Fruit fly (Drosophila melanogaster) whole organism, embryonic: Measurements from ENCODE around the gene Zyx.

Source experiments
- Antp ChIP-seq: fragments of 200-800 bp; sonication (Bioruptor generic); optimal IDR thresholded peaks from 3 replicates; lab custom pipeline; 2016; ENCODE audit warnings: missing biosample characterization, missing genetic modification characterization
- Asciz ChIP-seq: fragments of 200-800 bp; sonication (Bioruptor generic); optimal IDR thresholded peaks from 2 replicates; lab custom pipeline; 2017; ENCODE audit warnings: missing biosample characterization, mild to moderate bottlenecking, missing genetic modification characterization, missing genetic modification reagents
- CG10462 ChIP-seq: fragments of 200-800 bp; sonication (Bioruptor generic); optimal IDR thresholded peaks from 2 replicates; lab custom pipeline; 2016; ENCODE audit warnings: missing biosample characterization, missing genetic modification characterization
- CG1233 ChIP-seq: fragments of 200-800 bp; sonication (Bioruptor generic); optimal IDR thresholded peaks from 4 replicates; lab custom pipeline; 2018; ENCODE audit warnings: missing biosample characterization, mild to moderate bottlenecking, missing genetic modification characterization
- CG13296 ChIP-seq: fragments of 200-800 bp; sonication (Bioruptor generic); optimal IDR thresholded peaks from 3 replicates; lab custom pipeline; 2018; ENCODE audit warnings: missing biosample characterization, mild to moderate bottlenecking, missing genetic modification characterization
- CG14441 ChIP-seq: fragments of 200-800 bp; sonication (Bioruptor generic); IDR thresholded peaks from 2 replicates; pipeline ENCODE4 v1.3.6; 2022; ENCODE audit warnings: missing biosample characterization, missing genetic modification characterization
- CG15269 ChIP-seq: fragments of 200-800 bp; sonication (Bioruptor generic); optimal IDR thresholded peaks from 2 replicates; lab custom pipeline; 2018; ENCODE audit warnings: missing biosample characterization, mild to moderate bottlenecking, missing genetic modification characterization, moderate library complexity
- CG15696 ChIP-seq: fragments of 200-800 bp; sonication (Bioruptor generic); optimal IDR thresholded peaks from 2 replicates; lab custom pipeline; 2019; ENCODE audit warnings: missing biosample characterization, mild to moderate bottlenecking, missing genetic modification characterization, moderate library complexity
- CG1647 ChIP-seq: fragments of 200-800 bp; sonication (Bioruptor generic); optimal IDR thresholded peaks from 3 replicates; lab custom pipeline; 2016; ENCODE audit warnings: missing biosample characterization, missing genetic modification characterization
- CG17912 ChIP-seq: fragments of 200-800 bp; sonication (Bioruptor generic); optimal IDR thresholded peaks from 2 replicates; lab custom pipeline; 2018; ENCODE audit warnings: missing biosample characterization, mild to moderate bottlenecking, missing genetic modification characterization
- CG1792 ChIP-seq: fragments of 200-800 bp; sonication (Bioruptor generic); optimal IDR thresholded peaks from 2 replicates; lab custom pipeline; 2016; ENCODE audit warnings: missing biosample characterization, missing genetic modification characterization
- CG18619 ChIP-seq: fragments of 200-800 bp; sonication (Bioruptor generic); optimal IDR thresholded peaks from 3 replicates; lab custom pipeline; 2017; ENCODE audit warnings: missing biosample characterization, mild to moderate bottlenecking, missing genetic modification characterization
- CG2120 ChIP-seq: fragments of 200-800 bp; sonication (Bioruptor generic); optimal IDR thresholded peaks from 3 replicates; lab custom pipeline; 2016; ENCODE audit warnings: missing biosample characterization, missing genetic modification characterization
- CG2199 ChIP-seq: fragments of 200-800 bp; sonication (Bioruptor generic); IDR thresholded peaks from 3 replicates; pipeline ENCODE4 v1.3.6; 2022; ENCODE audit warnings: missing biosample characterization, missing genetic modification characterization
- CG2202 ChIP-seq: fragments of 200-800 bp; sonication (Bioruptor generic); optimal IDR thresholded peaks from 2 replicates; lab custom pipeline; 2018; ENCODE audit warnings: missing biosample characterization, mild to moderate bottlenecking, missing genetic modification characterization
- CG31365 ChIP-seq: fragments of 200-800 bp; sonication (Bioruptor generic); optimal IDR thresholded peaks from 2 replicates; lab custom pipeline; 2018; ENCODE audit warnings: missing biosample characterization, mild to moderate bottlenecking, missing genetic modification characterization
- CG4360 ChIP-seq: fragments of 200-800 bp; sonication (Bioruptor generic); IDR thresholded peaks from 2 replicates; pipeline ENCODE4 v1.3.6; 2022; ENCODE audit warnings: missing biosample characterization, missing genetic modification characterization
- CG43689 ChIP-seq: fragments of 200-800 bp; sonication (Bioruptor generic); IDR thresholded peaks from 2 replicates; pipeline ENCODE4 v1.3.6; 2022; ENCODE audit warnings: missing biosample characterization, missing genetic modification characterization
- CG9817 ChIP-seq: fragments of 200-800 bp; sonication (Bioruptor generic); optimal IDR thresholded peaks from 2 replicates; lab custom pipeline; 2018; ENCODE audit warnings: missing biosample characterization, mild to moderate bottlenecking, missing genetic modification characterization, moderate library complexity
- CG9932 ChIP-seq: fragments of 200-800 bp; sonication (Bioruptor generic); IDR thresholded peaks from 2 replicates; pipeline ENCODE4 v1.3.6; 2022; ENCODE audit warnings: missing biosample characterization, missing genetic modification characterization
- Chrac-16 ChIP-seq: fragments of 200-800 bp; sonication (Bioruptor generic); optimal IDR thresholded peaks from 3 replicates; lab custom pipeline; 2016; ENCODE audit warnings: missing biosample characterization, missing genetic modification characterization
- Dad ChIP-seq: fragments of 200-800 bp; sonication (Bioruptor generic); optimal IDR thresholded peaks from 3 replicates; lab custom pipeline; 2016; ENCODE audit warnings: missing biosample characterization, missing genetic modification characterization
- E2f1 ChIP-seq: fragments of 200-800 bp; sonication (Bioruptor generic); IDR thresholded peaks from 2 replicates; pipeline ENCODE4 v1.3.6; 2022; ENCODE audit warnings: missing biosample characterization, missing genetic modification characterization
- Fer1 ChIP-seq: fragments of 200-800 bp; sonication (Bioruptor generic); optimal IDR thresholded peaks from 2 replicates; lab custom pipeline; 2017; ENCODE audit warnings: missing biosample characterization, mild to moderate bottlenecking, missing genetic modification characterization
- Hr51 ChIP-seq, 2 experiments: fragments of 200-800 bp; sonication (Bioruptor generic); optimal IDR thresholded peaks; 2 replicates in 1 of 2; 3 replicates in 1 of 2; lab custom pipeline; 2016 to 2018; ENCODE audit warnings: missing biosample characterization in 2 of 2, missing genetic modification characterization in 2 of 2, mild to moderate bottlenecking in 1 of 2, moderate library complexity in 1 of 2
- Hsf ChIP-seq: fragments of 200-800 bp; sonication (Bioruptor generic); optimal IDR thresholded peaks from 3 replicates; lab custom pipeline; 2016; ENCODE audit warnings: missing biosample characterization, missing genetic modification characterization
- Nf-YA ChIP-seq: fragments of 200-800 bp; sonication (Bioruptor generic); IDR thresholded peaks from 2 replicates; pipeline ENCODE4 v1.3.6; 2022; ENCODE audit warnings: missing biosample characterization, missing genetic modification characterization
- Nf-YC ChIP-seq: fragments of 200-800 bp; optimal IDR thresholded peaks from 3 replicates; lab custom pipeline; 2019; ENCODE audit warnings: missing biosample characterization, mild to moderate bottlenecking, missing genetic modification characterization, moderate library complexity
- Pdp1 ChIP-seq, 2 experiments: fragments of 200-800 bp; sonication (Bioruptor generic); optimal IDR thresholded peaks; 3 replicates each; lab custom pipeline; 2016; ENCODE audit warnings: missing biosample characterization in 2 of 2, missing genetic modification characterization in 2 of 2, mild to moderate bottlenecking in 1 of 2, moderate library complexity in 1 of 2
- Stat92E ChIP-seq, 3 experiments: fragments of >200 bp in 2 of 3; fragments of 200-800 bp in 1 of 3; sonication (Bioruptor generic) in 1 of 3; optimal IDR thresholded peaks; 2 replicates each; lab custom pipeline; 2017 to 2019; ENCODE audit warnings: missing biosample characterization in 3 of 3, missing genetic modification characterization in 3 of 3, mild to moderate bottlenecking in 1 of 3, moderate library complexity in 1 of 3
- bbx ChIP-seq: fragments of 200-800 bp; sonication (Bioruptor generic); IDR thresholded peaks from 2 replicates; pipeline ENCODE4 v1.3.6; 2022; ENCODE audit warnings: missing biosample characterization, missing genetic modification characterization; ENCODE audit not compliant: partially characterized antibody
- cas ChIP-seq: fragments of 200-800 bp; sonication (Bioruptor generic); IDR thresholded peaks from 2 replicates; pipeline ENCODE4 v1.3.6; 2022; ENCODE audit warnings: missing biosample characterization, missing genetic modification characterization
- chinmo ChIP-seq: fragments of 200-800 bp; sonication (Bioruptor generic); IDR thresholded peaks from 4 replicates; pipeline ENCODE4 v1.3.6; 2022; ENCODE audit warnings: missing biosample characterization, missing genetic modification characterization; ENCODE audit not compliant: partially characterized antibody
- corto ChIP-seq: fragments of 200-800 bp; sonication (Bioruptor generic); optimal IDR thresholded peaks from 2 replicates; lab custom pipeline; 2016; ENCODE audit warnings: missing biosample characterization, mild to moderate bottlenecking, missing genetic modification characterization, moderate library complexity
- croc ChIP-seq: fragments of 200-800 bp; sonication (Bioruptor generic); conservative IDR thresholded peaks from 3 replicates; pipeline ENCODE4 v1.3.6; 2022; ENCODE audit warnings: missing biosample characterization, missing genetic modification characterization
- crol ChIP-seq: fragments of 200-800 bp; sonication (Bioruptor generic); IDR thresholded peaks from 2 replicates; pipeline ENCODE4 v1.3.6; 2022; ENCODE audit warnings: missing biosample characterization, missing genetic modification characterization
- crp ChIP-seq, 2 experiments: fragments of 200-800 bp; sonication (Bioruptor generic); optimal IDR thresholded peaks; 2 replicates in 1 of 2; 3 replicates in 1 of 2; lab custom pipeline; 2017; ENCODE audit warnings: missing biosample characterization in 2 of 2, missing genetic modification characterization in 2 of 2, mild to moderate bottlenecking in 1 of 2, moderate library complexity in 1 of 2
- en ChIP-seq: fragments of 200-800 bp; sonication (Bioruptor generic); optimal IDR thresholded peaks from 2 replicates; lab custom pipeline; 2016; ENCODE audit warnings: missing biosample characterization, missing genetic modification characterization
- fd102C ChIP-seq: fragments of 200-800 bp; sonication (Bioruptor generic); optimal IDR thresholded peaks from 2 replicates; lab custom pipeline; 2018; ENCODE audit warnings: missing biosample characterization, mild to moderate bottlenecking, missing genetic modification characterization, moderate library complexity
- fd3F ChIP-seq: fragments of 200-800 bp; sonication (Bioruptor generic); optimal IDR thresholded peaks from 2 replicates; lab custom pipeline; 2018; ENCODE audit warnings: missing biosample characterization, mild to moderate bottlenecking, missing genetic modification characterization, moderate library complexity
- pho ChIP-seq: fragments of 200-800 bp; sonication (Bioruptor generic); optimal IDR thresholded peaks from 2 replicates; lab custom pipeline; 2016; ENCODE audit warnings: missing biosample characterization, missing genetic modification characterization
- pita ChIP-seq: fragments of 200-800 bp; sonication (Bioruptor generic); optimal IDR thresholded peaks from 2 replicates; lab custom pipeline; 2017; ENCODE audit warnings: missing biosample characterization, mild to moderate bottlenecking, missing genetic modification characterization
- sd ChIP-seq: fragments of 200-800 bp; sonication (Bioruptor generic); optimal IDR thresholded peaks from 3 replicates; lab custom pipeline; 2018; ENCODE audit warnings: missing biosample characterization, mild to moderate bottlenecking, missing genetic modification characterization, moderate library complexity
- sisA ChIP-seq: fragments of 200-800 bp; sonication (Bioruptor generic); IDR thresholded peaks from 2 replicates; pipeline ENCODE4 v1.3.6; 2022; ENCODE audit warnings: missing biosample characterization, missing genetic modification characterization
- sob ChIP-seq: fragments of 200-800 bp; sonication (Bioruptor generic); IDR thresholded peaks from 2 replicates; pipeline ENCODE4 v1.3.6; 2022; ENCODE audit warnings: missing biosample characterization, missing genetic modification characterization
- wor ChIP-seq: fragments of 200-800 bp; sonication (Bioruptor generic); IDR thresholded peaks from 2 replicates; pipeline ENCODE4 v1.3.6; 2022; ENCODE audit warnings: missing biosample characterization, missing genetic modification characterization
- zf30C ChIP-seq: fragments of 200-800 bp; sonication (Bioruptor generic); optimal IDR thresholded peaks from 3 replicates; lab custom pipeline; 2018; ENCODE audit warnings: missing biosample characterization, mild to moderate bottlenecking, missing genetic modification characterization

The Zyx gene

DNA sequence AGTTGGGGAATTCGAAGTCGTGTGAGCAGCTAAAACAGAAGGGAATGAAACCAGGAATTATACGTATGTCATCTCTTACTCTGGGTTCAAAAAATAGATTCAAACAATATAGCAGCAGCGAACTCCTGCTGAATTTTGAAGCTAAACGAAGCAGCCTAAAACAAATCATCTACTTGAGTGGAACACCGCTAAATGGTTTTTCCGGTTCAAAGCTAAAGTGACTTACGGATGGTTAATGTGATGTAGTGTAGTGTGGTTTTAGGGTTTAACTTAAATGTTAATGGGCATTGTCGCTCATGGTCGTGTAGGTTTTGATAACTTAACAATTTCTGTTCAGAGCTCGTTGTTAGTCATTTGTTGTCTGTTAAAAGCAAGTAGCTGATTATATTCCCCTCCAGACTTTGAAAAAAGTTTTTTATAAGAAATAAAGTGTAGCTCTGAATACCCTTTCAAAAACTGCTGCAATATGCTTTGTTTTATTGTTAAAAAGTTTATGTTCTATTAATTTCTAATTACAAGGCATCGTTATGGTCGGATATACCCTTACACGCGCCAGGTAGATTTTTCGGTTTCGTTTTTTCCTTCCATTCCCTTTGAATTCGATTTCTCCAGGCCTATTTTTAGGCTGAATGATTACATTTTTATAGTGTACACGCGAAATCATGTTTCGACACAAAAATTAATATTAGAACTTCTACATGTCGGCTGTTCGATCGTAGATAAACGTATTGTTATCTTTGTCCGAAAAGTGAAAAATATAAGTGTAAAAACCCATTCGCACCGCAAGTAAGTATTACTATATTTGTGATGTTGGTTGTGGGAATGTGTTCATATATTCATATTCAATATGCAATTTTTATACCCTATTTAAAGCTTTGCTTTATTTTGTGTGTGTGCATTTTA is 48.3 kb upstream of the Zyx start (continued):
- TF ChIP-seq Stat92E (GFP tag; optimal IDR thresholded peaks at IDR 0.05; lab: Kevin White, UChicago), result peak in 1 of 3 experiments; percentile 75
- no peak; the same call in 1 of the 2 replicates for TF ChIP-seq E2f1
- TF ChIP-seq cas (GFP tag; lab: Robert Waterston, UW), result peak; percentile 62; the same call in 1 of the 2 replicates
- TF ChIP-seq CG18619 (GFP tag; lab: Kevin White, UChicago), result no peak
- no peak; the same call in 1 of the 2 replicates for TF ChIP-seq CG4360 (GFP tag; lab: Robert Waterston, UW)
- TF ChIP-seq Nf-YC (tag; lab: Kevin White, UChicago), result peak; percentile 64
- no peak for TF ChIP-seq crol (GFP tag; lab: Robert Waterston, UW)
- no peak for TF ChIP-seq sd (tag; lab: Kevin White, UChicago)
- peak; percentile 96 for TF ChIP-seq Hsf (GFP tag; lab: Kevin White, UChicago)
- TF ChIP-seq CG15269, result no peak
- TF ChIP-seq CG10462 (GFP tag; lab: Kevin White, UChicago), result peak; percentile 90
- peak; percentile 91 for TF ChIP-seq en (GFP tag; lab: Kevin White, UChicago)
- peak; percentile 89 for TF ChIP-seq pita
- no peak for TF ChIP-seq zf30C
- TF ChIP-seq CG2199 (GFP tag; lab: Robert Waterston, UW), result peak; percentile 94
- no peak for TF ChIP-seq chinmo (GFP tag; lab: Robert Waterston, UW)
- TF ChIP-seq wor (GFP tag; lab: Robert Waterston, UW), result no peak
- peak; percentile 61 for TF ChIP-seq fd102C (GFP tag; lab: Kevin White, UChicago)
- peak; percentile 77 for TF ChIP-seq CG13296 (GFP tag; lab: Kevin White, UChicago)
- peak; percentile 89 for TF ChIP-seq Antp
- TF ChIP-seq pho, result peak; percentile 90
- peak; percentile 83 for TF ChIP-seq croc (GFP tag; lab: Robert Waterston, UW)
- TF ChIP-seq crp (GFP tag; optimal IDR thresholded peaks at IDR 0.05; lab: Kevin White, UChicago), result peak in 1 of 2 experiments; percentile 58
- no peak for TF ChIP-seq CG9932 (GFP tag; lab: Robert Waterston, UW)
- peak; percentile 93 for TF ChIP-seq CG1792 (GFP tag; lab: Kevin White, UChicago)
- TF ChIP-seq CG1233 (GFP tag; lab: Kevin White, UChicago), result peak; percentile 89
- TF ChIP-seq Nf-YA (GFP tag; lab: Robert Waterston, UW), result peak; percentile 78
- TF ChIP-seq Fer1 (GFP tag; lab: Kevin White, UChicago), result peak; percentile 91
- peak; percentile 83 for TF ChIP-seq CG15696
- peak; percentile 94 for TF ChIP-seq Asciz (GFP tag; lab: Kevin White, UChicago)
- TF ChIP-seq CG2202 (tag; lab: Kevin White, UChicago), result peak; percentile 87
- TF ChIP-seq sob (GFP tag; lab: Robert Waterston, UW), result peak; percentile 93; the same call in 1 of the 2 replicates
- no peak for TF ChIP-seq CG9817 (tag; lab: Kevin White, UChicago)
- TF ChIP-seq sisA (GFP tag; lab: Robert Waterston, UW), result no peak
- TF ChIP-seq Chrac-16 (GFP tag; lab: Kevin White, UChicago), result peak; percentile 94
- no peak; the same call in 1 of the 2 replicates for TF ChIP-seq bbx (GFP tag; lab: Robert Waterston, UW)
- TF ChIP-seq Hr51 (GFP tag; optimal IDR thresholded peaks at IDR 0.05; lab: Kevin White, UChicago), result peak in 1 of 2 experiments; percentile 88
- peak; percentile 94 for TF ChIP-seq CG17912 (GFP tag; lab: Kevin White, UChicago)
- TF ChIP-seq fd3F (GFP tag; lab: Kevin White, UChicago), result peak; percentile 84
- TF ChIP-seq Pdp1 (GFP tag; optimal IDR thresholded peaks at IDR 0.05; lab: Kevin White, UChicago), result peak; percentile 92 to 94
- no peak; the same call in 1 of the 2 replicates for TF ChIP-seq CG14441
- peak; percentile 88 for TF ChIP-seq CG31365 (tag; lab: Kevin White, UChicago)
- TF ChIP-seq CG1647 (GFP tag; lab: Kevin White, UChicago), result peak; percentile 88
- peak; percentile 93 for TF ChIP-seq Dad (GFP tag; lab: Kevin White, UChicago)
- TF ChIP-seq CG2120 (GFP tag; lab: Kevin White, UChicago), result peak; percentile 96
- peak; percentile 66 for TF ChIP-seq corto (GFP tag; lab: Kevin White, UChicago)
- TF ChIP-seq CG43689 (GFP tag; lab: Robert Waterston, UW), result no peak
